Worm (Caenorhabditis elegans): ENCODE results near the gene W08F4.1.
"Not testable (repeated sequence)": the region's sequence is repeated elsewhere in the genome, so short reads cannot be mapped to it uniquely, and the experiment has no call there.

W08F4.1 gene

ce11 chrII:605267-605666, 11.9 kb downstream of the W08F4.1 start, which contains the start of gene W04H10.2:
TSS of gene W04H10.2 (plus strand) at chrII:605567.
- TF ChIP-seq elt-1 (tag; optimal IDR thresholded peaks at IDR 0.05; ENCODE audit: borderline replicate concordance, insufficient read depth) = no peak
- no peak for TF ChIP-seq nhr-2 (tag; optimal IDR thresholded peaks at IDR 0.05)
- TF ChIP-seq mls-2 (tag; optimal IDR thresholded peaks at IDR 0.05) = no peak
- no peak for TF ChIP-seq ztf-11 (tag; optimal IDR thresholded peaks at IDR 0.05)
- TF ChIP-seq mep-1 (tag; optimal IDR thresholded peaks at IDR 0.05) = no peak
- TF ChIP-seq ceh-39 (tag; optimal IDR thresholded peaks at IDR 0.05) = no peak
- TF ChIP-seq M03D4.4 (tag; optimal IDR thresholded peaks at IDR 0.05) = no peak
- TF ChIP-seq unc-62 (GFP tag; optimal IDR thresholded peaks at IDR 0.05) = no peak
- no peak for TF ChIP-seq nhr-237 (tag; optimal IDR thresholded peaks at IDR 0.05)
- no peak for TF ChIP-seq nhr-12 (tag; optimal IDR thresholded peaks at IDR 0.05)
- TF ChIP-seq ces-1 (GFP tag; optimal IDR thresholded peaks at IDR 0.05) = no peak
- no peak for TF ChIP-seq nhr-28 (tag; optimal IDR thresholded peaks at IDR 0.05)
- TF ChIP-seq ham-2 (GFP tag; optimal IDR thresholded peaks at IDR 0.05) = no peak
- no peak for TF ChIP-seq pha-4 (tag; optimal IDR thresholded peaks at IDR 0.05)
- TF ChIP-seq sem-2 (GFP tag; optimal IDR thresholded peaks at IDR 0.05) = no peak
- no peak for TF ChIP-seq mab-5 (tag; optimal IDR thresholded peaks at IDR 0.05)
- TF ChIP-seq elt-3 (tag; optimal IDR thresholded peaks at IDR 0.05) = no peak
- TF ChIP-seq drap-1 (GFP tag; optimal IDR thresholded peaks at IDR 0.05) = no peak
- no peak for TF ChIP-seq lin-13 (tag; optimal IDR thresholded peaks at IDR 0.05)

- TF ChIP-seq hlh-1 (tag; optimal IDR thresholded peaks at IDR 0.05) (peak; percentile 66), ceh-83 (GFP tag; optimal IDR thresholded peaks at IDR 0.05) (no peak), lin-32 (GFP tag; optimal IDR thresholded peaks at IDR 0.05) (no peak), unc-39 (tag; optimal IDR thresholded peaks at IDR 0.05) (no peak)
Observed at ce11 chrII:606033-606432, 12.7 kb downstream of the W08F4.1 start, which contains the start of gene W04H10.5. TSS of gene W04H10.5 (plus strand) at chrII:606333.

ce11 chrII:608341-608740, 15.0 kb downstream of the W08F4.1 start, which contains the start of gene W04H10.6:
TSS of gene W04H10.6 (minus strand) at chrII:608441.
- no peak for TF ChIP-seq tbx-8 (GFP tag; optimal IDR thresholded peaks at IDR 0.05)
- no peak for TF ChIP-seq sptf-1 (tag; optimal IDR thresholded peaks at IDR 0.05)
- no peak for TF ChIP-seq snpc-4 (tag; optimal IDR thresholded peaks at IDR 0.05)
- TF ChIP-seq flh-1 (GFP tag; optimal IDR thresholded peaks at IDR 0.05) = no peak
- TF ChIP-seq M03D4.4 (tag; optimal IDR thresholded peaks at IDR 0.05) = no peak
- no peak for TF ChIP-seq sem-2 (GFP tag; optimal IDR thresholded peaks at IDR 0.05)
- TF ChIP-seq hlh-1 (tag; optimal IDR thresholded peaks at IDR 0.05) = no peak
- no peak for TF ChIP-seq elt-3 (tag; optimal IDR thresholded peaks at IDR 0.05)
- TF ChIP-seq nhr-2 (tag; optimal IDR thresholded peaks at IDR 0.05) = no peak
- TF ChIP-seq ceh-39 (tag; optimal IDR thresholded peaks at IDR 0.05) = no peak
- no peak for TF ChIP-seq ceh-83 (GFP tag; optimal IDR thresholded peaks at IDR 0.05)
- no peak for TF ChIP-seq mab-5 (tag; optimal IDR thresholded peaks at IDR 0.05)
- no peak for TF ChIP-seq blmp-1 (tag; optimal IDR thresholded peaks at IDR 0.05)
- TF ChIP-seq unc-39 (tag; optimal IDR thresholded peaks at IDR 0.05) = no peak
- no peak for TF ChIP-seq nhr-12 (tag; optimal IDR thresholded peaks at IDR 0.05)
- no peak for TF ChIP-seq lsy-2 (tag; optimal IDR thresholded peaks at IDR 0.05)

- no peak for TF ChIP-seq ceh-43 (GFP tag; optimal IDR thresholded peaks at IDR 0.05)
- TF ChIP-seq tbx-8 (GFP tag; optimal IDR thresholded peaks at IDR 0.05) = no peak
Observed at ce11 chrII:608757-609156, 15.4 kb downstream of the W08F4.1 start, which contains the start of gene W04H10.1. TSS of gene W04H10.1 (plus strand) at chrII:609057.

- not testable (repeated sequence) for TF ChIP-seq zip-8 (tag; optimal IDR thresholded peaks at IDR 0.05); ces-1 (GFP tag; optimal IDR thresholded peaks at IDR 0.05); lin-32 (GFP tag; optimal IDR thresholded peaks at IDR 0.05)
Observed at ce11 chrII:612361-612760, 19.0 kb downstream of the W08F4.1 start, which contains the start of gene clec-118. TSS of gene clec-118 (minus strand) at chrII:612461.

- no peak for TF ChIP-seq nhr-2 (tag; optimal IDR thresholded peaks at IDR 0.05)
- no peak for TF ChIP-seq flh-1 (GFP tag; optimal IDR thresholded peaks at IDR 0.05)
- TF ChIP-seq mab-5 (tag; optimal IDR thresholded peaks at IDR 0.05) = no peak
- no peak for TF ChIP-seq nhr-28 (tag; optimal IDR thresholded peaks at IDR 0.05)
- TF ChIP-seq snpc-4 (tag; optimal IDR thresholded peaks at IDR 0.05) = no peak
- no peak for TF ChIP-seq sptf-1 (tag; optimal IDR thresholded peaks at IDR 0.05)
- TF ChIP-seq pha-4 (tag; optimal IDR thresholded peaks at IDR 0.05) = no peak
- no peak for TF ChIP-seq unc-120 (tag; optimal IDR thresholded peaks at IDR 0.05; ENCODE audit: poor library complexity, severe bottlenecking)
- no peak for TF ChIP-seq ces-1 (GFP tag; optimal IDR thresholded peaks at IDR 0.05)
- TF ChIP-seq sem-2 (GFP tag; optimal IDR thresholded peaks at IDR 0.05) = no peak
- no peak for TF ChIP-seq cnd-1 (tag; optimal IDR thresholded peaks at IDR 0.05)
- no peak for TF ChIP-seq zip-8 (tag; optimal IDR thresholded peaks at IDR 0.05)
- no peak for TF ChIP-seq nhr-76 (tag; optimal IDR thresholded peaks at IDR 0.05)
- TF ChIP-seq ztf-11 (tag; optimal IDR thresholded peaks at IDR 0.05) = no peak
- no peak for TF ChIP-seq elt-1 (tag; optimal IDR thresholded peaks at IDR 0.05; ENCODE audit: borderline replicate concordance, insufficient read depth)
Observed at ce11 chrII:614701-615100, 21.4 kb downstream of the W08F4.1 start.

All from whole organism, mixed stage, embryonic.